Fruit fly (Drosophila melanogaster): ENCODE results near the gene CAH8.

DNA sequence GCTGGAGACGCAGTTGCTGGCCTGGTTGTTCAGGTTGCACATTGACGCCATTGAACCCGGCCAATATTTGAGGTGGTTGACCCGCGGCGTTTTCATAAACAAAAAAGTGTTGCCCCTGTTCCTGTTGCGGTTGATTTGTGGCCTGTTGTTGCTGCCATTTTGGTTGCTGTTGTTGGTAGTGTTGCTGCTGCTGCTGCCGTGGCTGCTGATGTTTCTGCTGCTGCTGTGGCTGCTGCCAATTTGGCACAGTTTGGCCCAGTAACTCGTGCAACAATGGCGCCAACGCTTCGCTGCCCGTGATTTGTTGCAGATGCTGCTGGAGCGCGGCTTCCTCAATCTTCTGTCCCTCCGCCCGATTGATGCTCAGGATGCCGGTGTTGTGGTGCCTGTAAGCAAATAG, 47.9 kb downstream of the CAH8 start:
- TF ChIP-seq Eip75B (GFP tag; optimal IDR thresholded peaks at IDR 0.05) = no peak
- no peak for TF ChIP-seq lz (GFP tag; optimal IDR thresholded peaks at IDR 0.05)
- TF ChIP-seq Met (GFP tag; optimal IDR thresholded peaks at IDR 0.05) = no peak
- TF ChIP-seq Blimp-1 (GFP tag; optimal IDR thresholded peaks at IDR 0.05) = no peak
- TF ChIP-seq CG6792 (GFP tag; optimal IDR thresholded peaks at IDR 0.05) = no peak
- TF ChIP-seq Hr39 (GFP tag; optimal IDR thresholded peaks at IDR 0.05) = no peak
- no peak for TF ChIP-seq vri (GFP tag; optimal IDR thresholded peaks at IDR 0.05)
- no peak for TF ChIP-seq Lpt (GFP tag; optimal IDR thresholded peaks at IDR 0.05)

Data from whole organism, prepupa.